Fruit fly (Drosophila melanogaster): ENCODE results near the gene CG42747.

CG42747 gene

dm6 chr3L:6522785-6523184 lies 122.4 kb downstream of the CG42747 start (continued):
- no peak for TF ChIP-seq wdn (GFP tag; IDR thresholded peaks at IDR 0.05)
- TF ChIP-seq seq (GFP tag; IDR thresholded peaks at IDR 0.05), result no peak
- TF ChIP-seq ind (GFP tag; optimal IDR thresholded peaks at IDR 0.05), result no peak
- peak; percentile 60 for TF ChIP-seq CG6254 (GFP tag; optimal IDR thresholded peaks at IDR 0.05)
- peak; percentile 28 for TF ChIP-seq CG12071 (GFP tag; optimal IDR thresholded peaks at IDR 0.05)
- TF ChIP-seq Stat92E (GFP tag; optimal IDR thresholded peaks at IDR 0.05), result no peak
- no peak for TF ChIP-seq CG12391 (tag; optimal IDR thresholded peaks at IDR 0.05)
- TF ChIP-seq CG43689 (GFP tag; IDR thresholded peaks at IDR 0.05), result no peak
- TF ChIP-seq dimm (GFP tag; IDR thresholded peaks at IDR 0.05), result no peak
- no peak for TF ChIP-seq p53 (GFP tag; optimal IDR thresholded peaks at IDR 0.05)
- TF ChIP-seq unpg (GFP tag; optimal IDR thresholded peaks at IDR 0.05), result peak; percentile 42
- no peak for TF ChIP-seq Dad (GFP tag; optimal IDR thresholded peaks at IDR 0.05)
- peak; percentile 10 for TF ChIP-seq CG8924 (tag; optimal IDR thresholded peaks at IDR 0.05)
- TF ChIP-seq fd64A (GFP tag; optimal IDR thresholded peaks at IDR 0.05), result peak; percentile 35
- TF ChIP-seq Doc3 (GFP tag; IDR thresholded peaks at IDR 0.05; ENCODE audit: partially characterized antibody), result no peak
- no peak for TF ChIP-seq Dek (tag; optimal IDR thresholded peaks at IDR 0.05)
- TF ChIP-seq CG17186 (GFP tag; optimal IDR thresholded peaks at IDR 0.05), result no peak
- no peak for TF ChIP-seq CG18262 (tag; optimal IDR thresholded peaks at IDR 0.05)
- no peak for TF ChIP-seq rib (GFP tag; IDR thresholded peaks at IDR 0.05)
- no peak for TF ChIP-seq Dip3 (GFP tag; optimal IDR thresholded peaks at IDR 0.05)
- peak; percentile 48 for TF ChIP-seq CG2202 (tag; optimal IDR thresholded peaks at IDR 0.05)
- no peak for TF ChIP-seq slou (GFP tag; optimal IDR thresholded peaks at IDR 0.05)
- TF ChIP-seq salm (tag; optimal IDR thresholded peaks at IDR 0.05), result peak; percentile 66
- no peak for TF ChIP-seq hkb (optimal IDR thresholded peaks at IDR 0.05)
- 0 out of 2 replicates have a peak, but pooled peaks have one; percentile 18 for TF ChIP-seq hkb (GFP tag; IDR thresholded peaks at IDR 0.05)
- TF ChIP-seq CG11723 (GFP tag; optimal IDR thresholded peaks at IDR 0.05), result peak; percentile 6
- TF ChIP-seq lov (optimal IDR thresholded peaks at IDR 0.05), result no peak
- no peak for TF ChIP-seq lov (GFP tag; IDR thresholded peaks at IDR 0.05)
- TF ChIP-seq chm (GFP tag; IDR thresholded peaks at IDR 0.05), result no peak
- no peak for TF ChIP-seq D19A (tag; optimal IDR thresholded peaks at IDR 0.05)
- TF ChIP-seq zen (tag; optimal IDR thresholded peaks at IDR 0.05), result no peak
- TF ChIP-seq btn (GFP tag; optimal IDR thresholded peaks at IDR 0.05), result no peak
- TF ChIP-seq Eip74EF (GFP tag; optimal IDR thresholded peaks at IDR 0.05), result peak in 1 of 2 experiments; percentile 88
- TF ChIP-seq jumu (GFP tag; optimal IDR thresholded peaks at IDR 0.05), result no peak
- no peak for TF ChIP-seq HLH54F (GFP tag; optimal IDR thresholded peaks at IDR 0.05)
- no peak for TF ChIP-seq amos (GFP tag; IDR thresholded peaks at IDR 0.05; ENCODE audit: partially characterized antibody)
- TF ChIP-seq Meics (GFP tag; optimal IDR thresholded peaks at IDR 0.05), result peak; percentile 50
- no peak for TF ChIP-seq trem (tag; optimal IDR thresholded peaks at IDR 0.05)
- no peak for TF ChIP-seq gro (GFP tag; optimal IDR thresholded peaks at IDR 0.05)
- no peak for TF ChIP-seq CG7271 (tag; optimal IDR thresholded peaks at IDR 0.05)
- peak; percentile 38 for TF ChIP-seq CG5180 (GFP tag; optimal IDR thresholded peaks at IDR 0.05)
- peak; percentile 37 for TF ChIP-seq CG10431 (GFP tag; optimal IDR thresholded peaks at IDR 0.05)
- no peak for TF ChIP-seq en (GFP tag; optimal IDR thresholded peaks at IDR 0.05)
- TF ChIP-seq slbo (GFP tag; IDR thresholded peaks at IDR 0.05), result no peak
- no peak for TF ChIP-seq insv (GFP tag; optimal IDR thresholded peaks at IDR 0.05)
- TF ChIP-seq repo (GFP tag; optimal IDR thresholded peaks at IDR 0.05), result no peak
- TF ChIP-seq CG7556 (GFP tag; optimal IDR thresholded peaks at IDR 0.05), result peak; percentile 48
- TF ChIP-seq CG31441 (GFP tag; IDR thresholded peaks at IDR 0.05), result 0 out of 2 replicates have a peak, but pooled peaks have one; percentile 14
- TF ChIP-seq CG12219 (GFP tag; optimal IDR thresholded peaks at IDR 0.05), result no peak
- peak; percentile 52 for TF ChIP-seq CG17359 (tag; optimal IDR thresholded peaks at IDR 0.05)
- peak; percentile 50 for TF ChIP-seq CrebB (tag; optimal IDR thresholded peaks at IDR 0.05)
- TF ChIP-seq CG14667 (GFP tag; IDR thresholded peaks at IDR 0.05), result no peak
